Worm (Caenorhabditis elegans) whole organism, mixed stage, embryonic: ENCODE measurements around the gene C02F5.5.

Source experiments
- M03D4.4 ChIP-seq: sonication (generic microtip); optimal IDR thresholded peaks from 2 replicates; lab custom pipeline; 2017; ENCODE audit warnings: mild to moderate bottlenecking, missing genetic modification characterization, missing compliant biosample characterization
- bed-3 ChIP-seq: fragments of 200-800 bp; sonication (Bioruptor generic); optimal IDR thresholded peaks from 3 replicates; lab custom pipeline; 2018; ENCODE audit warnings: mild to moderate bottlenecking, missing genetic modification characterization, moderate library complexity, missing compliant biosample characterization
- blmp-1 ChIP-seq: fragments of 150-350 bp; optimal IDR thresholded peaks from 2 replicates; lab custom pipeline; 2014; ENCODE audit warnings: missing biosample characterization, missing genetic modification characterization
- ceh-39 ChIP-seq: fragments of 150-350 bp; optimal IDR thresholded peaks from 2 replicates; lab custom pipeline; 2014; ENCODE audit warnings: missing biosample characterization, missing genetic modification characterization
- ceh-43 ChIP-seq: fragments of 200-800 bp; sonication (Bioruptor generic); optimal IDR thresholded peaks from 2 replicates; lab custom pipeline; 2018; ENCODE audit warnings: mild to moderate bottlenecking, missing genetic modification characterization, moderate library complexity, missing compliant biosample characterization
- ceh-83 ChIP-seq: fragments of 200-800 bp; sonication (Bioruptor generic); optimal IDR thresholded peaks from 2 replicates; lab custom pipeline; 2018; ENCODE audit warnings: mild to moderate bottlenecking, missing genetic modification characterization, missing compliant biosample characterization
- ces-1 ChIP-seq: fragments of 150-350 bp; optimal IDR thresholded peaks from 2 replicates; lab custom pipeline; 2014; ENCODE audit warnings: missing biosample characterization, missing genetic modification reagents, missing genetic modification characterization
- cnd-1 ChIP-seq: fragments of 200-800 bp; sonication (Bioruptor generic); optimal IDR thresholded peaks from 2 replicates; lab custom pipeline; 2018; ENCODE audit warnings: mild to moderate bottlenecking, missing genetic modification characterization, missing compliant biosample characterization
- drap-1 ChIP-seq: fragments of 200-800 bp; sonication (Bioruptor generic); optimal IDR thresholded peaks from 3 replicates; lab custom pipeline; 2018; ENCODE audit warnings: mild to moderate bottlenecking, missing genetic modification characterization, missing compliant biosample characterization
- elt-1 ChIP-seq: sonication (generic microtip); optimal IDR thresholded peaks from 2 replicates; lab custom pipeline; 2017; ENCODE audit warnings: missing genetic modification characterization, mild to moderate bottlenecking, missing compliant biosample characterization, antibody characterized with exemption, moderate library complexity, borderline replicate concordance; ENCODE audit not compliant: insufficient read depth
- elt-3 ChIP-seq: fragments of 150-350 bp; optimal IDR thresholded peaks from 2 replicates; lab custom pipeline; 2014; ENCODE audit warnings: missing biosample characterization, missing genetic modification characterization
- flh-1 ChIP-seq: fragments of 200-800 bp; sonication (Bioruptor generic); optimal IDR thresholded peaks from 2 replicates; lab custom pipeline; 2018; ENCODE audit warnings: mild to moderate bottlenecking, missing genetic modification characterization, moderate library complexity, missing compliant biosample characterization
- ham-2 ChIP-seq: fragments of 200-800 bp; sonication (Bioruptor generic); optimal IDR thresholded peaks from 2 replicates; lab custom pipeline; 2018; ENCODE audit warnings: mild to moderate bottlenecking, missing genetic modification characterization, missing compliant biosample characterization
- hlh-1 ChIP-seq: fragments of 150-350 bp; optimal IDR thresholded peaks from 2 replicates; lab custom pipeline; 2014; ENCODE audit warnings: missing biosample characterization, missing genetic modification reagents, missing genetic modification characterization
- lin-13 ChIP-seq: fragments of 150-350 bp; optimal IDR thresholded peaks from 2 replicates; lab custom pipeline; 2014; ENCODE audit warnings: missing biosample characterization, missing genetic modification characterization
- lin-32 ChIP-seq: fragments of 200-800 bp; sonication (Bioruptor generic); optimal IDR thresholded peaks from 2 replicates; lab custom pipeline; 2018; ENCODE audit warnings: mild to moderate bottlenecking, missing genetic modification characterization, missing compliant biosample characterization
- lsy-2 ChIP-seq: fragments of 150-350 bp; optimal IDR thresholded peaks from 2 replicates; lab custom pipeline; 2014; ENCODE audit warnings: missing biosample characterization, missing genetic modification characterization
- mab-5 ChIP-seq: fragments of 150-350 bp; optimal IDR thresholded peaks from 2 replicates; lab custom pipeline; 2014; ENCODE audit warnings: missing biosample characterization, missing genetic modification characterization
- mep-1 ChIP-seq: fragments of 150-350 bp; optimal IDR thresholded peaks from 2 replicates; lab custom pipeline; 2017; ENCODE audit warnings: missing biosample characterization, missing genetic modification reagents, missing genetic modification characterization, inconsistent platforms
- mls-2 ChIP-seq: sonication (generic microtip); optimal IDR thresholded peaks from 2 replicates; lab custom pipeline; 2016; ENCODE audit warnings: mild to moderate bottlenecking, missing genetic modification characterization, moderate library complexity, missing compliant biosample characterization
- nhr-12 ChIP-seq: fragments of 150-350 bp; optimal IDR thresholded peaks from 2 replicates; lab custom pipeline; 2014; ENCODE audit warnings: missing biosample characterization, missing genetic modification characterization
- nhr-2 ChIP-seq: fragments of 150-350 bp; optimal IDR thresholded peaks from 2 replicates; lab custom pipeline; 2014; ENCODE audit warnings: missing biosample characterization, missing genetic modification characterization
- nhr-237 ChIP-seq: fragments of 150-350 bp; optimal IDR thresholded peaks from 2 replicates; lab custom pipeline; 2014; ENCODE audit warnings: missing biosample characterization, missing genetic modification characterization
- nhr-28 ChIP-seq: fragments of 150-350 bp; optimal IDR thresholded peaks from 2 replicates; lab custom pipeline; 2014; ENCODE audit warnings: missing biosample characterization, missing genetic modification characterization
- nhr-76 ChIP-seq: sonication (generic microtip); optimal IDR thresholded peaks from 2 replicates; lab custom pipeline; 2017; ENCODE audit warnings: missing biosample characterization, missing genetic modification characterization
- pha-4 ChIP-seq: fragments of 150-350 bp; optimal IDR thresholded peaks from 2 replicates; lab custom pipeline; 2018; ENCODE audit warnings: missing biosample characterization, missing genetic modification reagents, missing genetic modification characterization
- sem-2 ChIP-seq: fragments of 200-800 bp; sonication (Bioruptor generic); optimal IDR thresholded peaks from 2 replicates; lab custom pipeline; 2018; ENCODE audit warnings: mild to moderate bottlenecking, missing genetic modification characterization, missing compliant biosample characterization
- snpc-4 ChIP-seq: fragments of 150-350 bp; optimal IDR thresholded peaks from 2 replicates; lab custom pipeline; 2014; ENCODE audit warnings: missing biosample characterization, missing genetic modification characterization
- sptf-1 ChIP-seq: sonication (generic microtip); optimal IDR thresholded peaks from 2 replicates; lab custom pipeline; 2017; ENCODE audit warnings: mild to moderate bottlenecking, missing genetic modification characterization, moderate library complexity, missing compliant biosample characterization
- tbx-8 ChIP-seq: fragments of 200-800 bp; sonication (Bioruptor generic); optimal IDR thresholded peaks from 2 replicates; lab custom pipeline; 2018; ENCODE audit warnings: mild to moderate bottlenecking, missing genetic modification characterization, moderate library complexity, missing compliant biosample characterization
- unc-39 ChIP-seq: fragments of 150-350 bp; optimal IDR thresholded peaks from 2 replicates; lab custom pipeline; 2014; ENCODE audit warnings: missing biosample characterization, missing genetic modification characterization
- unc-62 ChIP-seq: fragments of 150-350 bp; optimal IDR thresholded peaks from 2 replicates; lab custom pipeline; 2014; ENCODE audit warnings: missing biosample characterization, missing genetic modification reagents, missing genetic modification characterization
- zip-8 ChIP-seq: fragments of 150-350 bp; optimal IDR thresholded peaks from 2 replicates; lab custom pipeline; 2014; ENCODE audit warnings: missing biosample characterization, missing genetic modification characterization
- ztf-11 ChIP-seq: fragments of 150-350 bp; optimal IDR thresholded peaks from 2 replicates; lab custom pipeline; 2014; ENCODE audit warnings: missing biosample characterization, missing genetic modification characterization

The C02F5.5 gene

ce11 chrIII:8244052-8244451 lies 8.1 kb downstream of the C02F5.5 start, which contains the start of the genes pbs-6 and cids-1:
Gene pbs-6, minus strand, starts transcription at chrIII:8244092.
Gene cids-1, plus strand, starts transcription at chrIII:8244445.
- TF ChIP-seq lsy-2 (tag; lab: Kevin White, UChicago) (peak; percentile 6), nhr-28 (tag; lab: Kevin White, UChicago) (no peak), hlh-1 (tag; lab: Kevin White, UChicago) (peak; percentile 6)

ce11 chrIII:8245591-8245990 lies 9.6 kb downstream of the C02F5.5 start, which contains the start of gene C02F5.3:
Gene C02F5.3, plus strand, starts transcription at chrIII:8245891.
- TF ChIP-seq bed-3 (GFP tag; lab: Kevin White, UChicago) (no peak), zip-8 (tag; lab: Kevin White, UChicago) (no peak), elt-1 (no peak), lin-32 (GFP tag; lab: Kevin White, UChicago) (no peak), ces-1 (GFP tag; lab: Kevin White, UChicago) (no peak)

ce11 chrIII:8247051-8247450 lies 11.1 kb downstream of the C02F5.5 start, which contains the start of gene C02F5.13:
Gene C02F5.13, plus strand, starts transcription at chrIII:8247351.
- TF ChIP-seq ces-1 (GFP tag; lab: Kevin White, UChicago) (no peak), unc-39 (no peak), mab-5 (tag; lab: Kevin White, UChicago) (no peak), cnd-1 (tag; lab: Kevin White, UChicago) (no peak), drap-1 (no peak), mls-2 (tag; lab: Kevin White, UChicago) (no peak), elt-1 (no peak), tbx-8 (no peak), nhr-2 (tag; lab: Kevin White, UChicago) (no peak), sptf-1 (tag; lab: Kevin White, UChicago) (no peak), M03D4.4 (tag; lab: Kevin White, UChicago) (no peak), nhr-237 (no peak), elt-3 (no peak), hlh-1 (tag; lab: Kevin White, UChicago) (no peak), mep-1 (no peak), blmp-1 (tag; lab: Kevin White, UChicago) (no peak), ham-2 (GFP tag; lab: Kevin White, UChicago) (no peak), sem-2 (no peak)

ce11 chrIII:8249381-8249780 lies 13.4 kb downstream of the C02F5.5 start, which contains the start of the genes C02F5.10 and C02F5.2:
Gene C02F5.10, minus strand, starts transcription at chrIII:8249481.
Gene C02F5.2, plus strand, starts transcription at chrIII:8249619.
- no peak for TF ChIP-seq ceh-43 (GFP tag; lab: Kevin White, UChicago)

ce11 chrIII:8250007-8250683 lies 14.2 kb downstream of the C02F5.5 start, which contains the start of gene knl-1:
Gene knl-1, plus strand, starts transcription at chrIII:8250632.
- TF ChIP-seq sem-2 (peak; percentile 18), bed-3 (GFP tag; lab: Kevin White, UChicago) (peak; percentile 19), mab-5 (tag; lab: Kevin White, UChicago) (no peak), lin-13 (tag; lab: Kevin White, UChicago) (peak; percentile 83), pha-4 (tag; lab: Kevin White, UChicago) (peak; percentile 32), flh-1 (no peak), nhr-28 (tag; lab: Kevin White, UChicago) (no peak), M03D4.4 (tag; lab: Kevin White, UChicago) (no peak), nhr-12 (tag; lab: Kevin White, UChicago) (no peak), ztf-11 (no peak), mls-2 (tag; lab: Kevin White, UChicago) (no peak), unc-39 (no peak), drap-1 (peak; percentile 30), zip-8 (tag; lab: Kevin White, UChicago) (no peak), lsy-2 (tag; lab: Kevin White, UChicago) (peak; percentile 80), nhr-237 (peak; percentile 58), snpc-4 (tag; lab: Kevin White, UChicago) (no peak), unc-62 (no peak), lin-32 (GFP tag; lab: Kevin White, UChicago) (no peak), cnd-1 (tag; lab: Kevin White, UChicago) (peak; percentile 59), mep-1 (peak; percentile 68), ceh-39 (tag; lab: Kevin White, UChicago) (no peak), sptf-1 (tag; lab: Kevin White, UChicago) (no peak), ceh-83 (no peak), ceh-43 (GFP tag; lab: Kevin White, UChicago) (no peak), hlh-1 (tag; lab: Kevin White, UChicago) (peak; percentile 12), nhr-76 (no peak), ces-1 (GFP tag; lab: Kevin White, UChicago) (peak; percentile 42)
